Fruit fly (Drosophila melanogaster) whole organism, embryonic: ENCODE data around the gene H15.

Experiments used
- Abd-B ChIP-seq: fragments of 200-800 bp; sonication (Bioruptor generic); optimal IDR thresholded peaks from 2 replicates; lab custom pipeline; 2018; ENCODE audit warnings: missing biosample characterization, mild to moderate bottlenecking, missing genetic modification characterization, moderate library complexity
- Antp ChIP-seq: fragments of 200-800 bp; sonication (Bioruptor generic); optimal IDR thresholded peaks from 3 replicates; lab custom pipeline; 2016; ENCODE audit warnings: missing biosample characterization, missing genetic modification characterization
- Atf3 ChIP-seq: fragments of 200-800 bp; sonication (Bioruptor generic); optimal IDR thresholded peaks from 3 replicates; lab custom pipeline; 2016; ENCODE audit warnings: missing biosample characterization, missing genetic modification characterization
- Atf6 ChIP-seq: fragments of 200-800 bp; sonication (Bioruptor generic); IDR thresholded peaks from 2 replicates; pipeline ENCODE4 v1.3.6; 2022; ENCODE audit warnings: missing biosample characterization, missing genetic modification characterization
- CG11247 ChIP-seq: fragments of 200-800 bp; sonication (Bioruptor generic); IDR thresholded peaks from 2 replicates; pipeline ENCODE4 v1.3.6; 2022; ENCODE audit warnings: missing biosample characterization, missing genetic modification characterization
- CG11695 ChIP-seq: fragments of 200-800 bp; sonication (Bioruptor generic); IDR thresholded peaks from 3 replicates; pipeline ENCODE4 v1.3.6; 2022; ENCODE audit warnings: missing biosample characterization, missing genetic modification characterization
- CG11723 ChIP-seq: fragments of 200-800 bp; sonication (Bioruptor generic); optimal IDR thresholded peaks from 2 replicates; lab custom pipeline; 2017; ENCODE audit warnings: missing biosample characterization, mild to moderate bottlenecking, missing genetic modification characterization
- CG12219 ChIP-seq: fragments of 200-800 bp; sonication (Bioruptor generic); optimal IDR thresholded peaks from 3 replicates; lab custom pipeline; 2018; ENCODE audit warnings: missing biosample characterization, mild to moderate bottlenecking, missing genetic modification characterization
- CG12659 ChIP-seq: fragments of 200-800 bp; sonication (Bioruptor generic); optimal IDR thresholded peaks from 3 replicates; lab custom pipeline; 2017; ENCODE audit warnings: mild to moderate bottlenecking, missing biosample characterization, missing genetic modification reagents, missing genetic modification characterization
- CG12744 ChIP-seq: fragments of 200-800 bp; sonication (Bioruptor generic); optimal IDR thresholded peaks from 2 replicates; lab custom pipeline; 2016; ENCODE audit warnings: missing biosample characterization, missing genetic modification characterization
- CG13296 ChIP-seq: fragments of 200-800 bp; sonication (Bioruptor generic); optimal IDR thresholded peaks from 3 replicates; lab custom pipeline; 2018; ENCODE audit warnings: missing biosample characterization, mild to moderate bottlenecking, missing genetic modification characterization
- CG14860 ChIP-seq: fragments of 200-800 bp; sonication (Bioruptor generic); IDR thresholded peaks from 3 replicates; pipeline ENCODE4 v1.3.6; 2022; ENCODE audit warnings: missing biosample characterization, missing genetic modification characterization; ENCODE audit not compliant: partially characterized antibody
- CG15601 ChIP-seq: fragments of 200-800 bp; sonication (Bioruptor generic); optimal IDR thresholded peaks from 3 replicates; lab custom pipeline; 2019; ENCODE audit warnings: missing biosample characterization, mild to moderate bottlenecking, missing genetic modification characterization, moderate library complexity
- CG1602 ChIP-seq: fragments of 200-800 bp; sonication (Bioruptor generic); optimal IDR thresholded peaks from 3 replicates; lab custom pipeline; 2016; ENCODE audit warnings: missing biosample characterization, missing genetic modification characterization
- CG17186 ChIP-seq: fragments of 200-800 bp; sonication (Bioruptor generic); optimal IDR thresholded peaks from 3 replicates; lab custom pipeline; 2017; ENCODE audit warnings: missing biosample characterization, missing genetic modification reagents, missing genetic modification characterization
- CG17328 ChIP-seq: fragments of 200-800 bp; sonication (Bioruptor generic); IDR thresholded peaks from 2 replicates; pipeline ENCODE4 v1.3.6; 2022; ENCODE audit warnings: missing biosample characterization, missing genetic modification characterization
- CG1792 ChIP-seq: fragments of 200-800 bp; sonication (Bioruptor generic); optimal IDR thresholded peaks from 2 replicates; lab custom pipeline; 2016; ENCODE audit warnings: missing biosample characterization, missing genetic modification characterization
- CG1832 ChIP-seq: fragments of 200-800 bp; sonication (Bioruptor generic); optimal IDR thresholded peaks from 2 replicates; lab custom pipeline; 2017; ENCODE audit warnings: missing biosample characterization, mild to moderate bottlenecking, missing genetic modification characterization, inconsistent platforms
- CG2202 ChIP-seq: fragments of 200-800 bp; sonication (Bioruptor generic); optimal IDR thresholded peaks from 2 replicates; lab custom pipeline; 2018; ENCODE audit warnings: missing biosample characterization, mild to moderate bottlenecking, missing genetic modification characterization
- CG34422 ChIP-seq: fragments of 200-800 bp; sonication (Bioruptor generic); IDR thresholded peaks from 3 replicates; pipeline ENCODE4 v1.3.6; 2022; ENCODE audit warnings: missing biosample characterization, missing genetic modification characterization
- CG4360 ChIP-seq: fragments of 200-800 bp; sonication (Bioruptor generic); IDR thresholded peaks from 2 replicates; pipeline ENCODE4 v1.3.6; 2022; ENCODE audit warnings: missing biosample characterization, missing genetic modification characterization
- CG43689 ChIP-seq: fragments of 200-800 bp; sonication (Bioruptor generic); IDR thresholded peaks from 2 replicates; pipeline ENCODE4 v1.3.6; 2022; ENCODE audit warnings: missing biosample characterization, missing genetic modification characterization
- CG4730 ChIP-seq: fragments of 200-800 bp; sonication (Bioruptor generic); IDR thresholded peaks from 2 replicates; pipeline ENCODE4 v1.3.6; 2022; ENCODE audit warnings: missing biosample characterization, missing genetic modification characterization
- CG4854 ChIP-seq: fragments of 200-800 bp; sonication (Bioruptor generic); optimal IDR thresholded peaks from 2 replicates; lab custom pipeline; 2016; ENCODE audit warnings: missing biosample characterization, missing genetic modification characterization, inconsistent platforms
- CG6813 ChIP-seq: fragments of 200-800 bp; sonication (Bioruptor generic); optimal IDR thresholded peaks from 2 replicates; lab custom pipeline; 2017; ENCODE audit warnings: missing biosample characterization, missing genetic modification characterization, mild to moderate bottlenecking, moderate library complexity, missing genetic modification reagents
- CG7987 ChIP-seq: fragments of 200-800 bp; sonication (Bioruptor generic); optimal IDR thresholded peaks from 2 replicates; lab custom pipeline; 2018; ENCODE audit warnings: missing biosample characterization, mild to moderate bottlenecking, missing genetic modification characterization, moderate library complexity
- CG8089 ChIP-seq: fragments of 200-800 bp; sonication (Bioruptor generic); optimal IDR thresholded peaks from 3 replicates; lab custom pipeline; 2016; ENCODE audit warnings: missing biosample characterization, missing genetic modification characterization
- CG8478 ChIP-seq: fragments of >200 bp; optimal IDR thresholded peaks from 2 replicates; lab custom pipeline; 2018
- CG8765 ChIP-seq: fragments of 200-800 bp; sonication (Bioruptor generic); IDR thresholded peaks from 2 replicates; pipeline ENCODE4 v1.3.6; 2022; ENCODE audit warnings: missing biosample characterization, missing genetic modification characterization
- CG8944 ChIP-seq: fragments of 200-800 bp; sonication (Bioruptor generic); optimal IDR thresholded peaks from 3 replicates; lab custom pipeline; 2016; ENCODE audit warnings: missing biosample characterization, missing genetic modification characterization
- CkIIα-i1 ChIP-seq: fragments of 200-800 bp; sonication (Bioruptor generic); IDR thresholded peaks from 2 replicates; pipeline ENCODE4 v1.3.6; 2022; ENCODE audit warnings: missing biosample characterization, missing genetic modification characterization
- HLH4C ChIP-seq: fragments of 200-800 bp; sonication (Bioruptor generic); IDR thresholded peaks from 3 replicates; pipeline ENCODE4 v1.3.6; 2022; ENCODE audit warnings: missing biosample characterization, missing genetic modification characterization; ENCODE audit not compliant: partially characterized antibody
- Oli ChIP-seq: fragments of 200-800 bp; sonication (Bioruptor generic); optimal IDR thresholded peaks from 2 replicates; lab custom pipeline; 2018; ENCODE audit warnings: missing biosample characterization, mild to moderate bottlenecking, missing genetic modification characterization, moderate library complexity
- Sin3A ChIP-seq: fragments of >200 bp; optimal IDR thresholded peaks from 2 replicates; lab custom pipeline; 2018
- ac ChIP-seq: fragments of 200-800 bp; sonication (Bioruptor generic); optimal IDR thresholded peaks from 3 replicates; lab custom pipeline; 2017; ENCODE audit warnings: missing biosample characterization, mild to moderate bottlenecking, missing genetic modification characterization
- ash1 ChIP-seq: fragments of 200-800 bp; sonication (Bioruptor generic); optimal IDR thresholded peaks from 2 replicates; lab custom pipeline; 2018; ENCODE audit warnings: missing biosample characterization, mild to moderate bottlenecking, missing genetic modification characterization
- caup ChIP-seq: fragments of 200-800 bp; sonication (Bioruptor generic); optimal IDR thresholded peaks from 3 replicates; lab custom pipeline; 2017; ENCODE audit warnings: missing biosample characterization, mild to moderate bottlenecking, missing genetic modification characterization, moderate library complexity; ENCODE audit not compliant: severe bottlenecking
- crp ChIP-seq, 2 experiments: fragments of 200-800 bp; sonication (Bioruptor generic); optimal IDR thresholded peaks; 2 replicates in 1 of 2; 3 replicates in 1 of 2; lab custom pipeline; 2017; ENCODE audit warnings: missing biosample characterization in 2 of 2, missing genetic modification characterization in 2 of 2, mild to moderate bottlenecking in 1 of 2, moderate library complexity in 1 of 2
- fd96Cb ChIP-seq: fragments of 200-800 bp; sonication (Bioruptor generic); optimal IDR thresholded peaks from 2 replicates; lab custom pipeline; 2018; ENCODE audit warnings: missing biosample characterization, mild to moderate bottlenecking, missing genetic modification characterization, moderate library complexity
- grn ChIP-seq: fragments of 200-800 bp; sonication (Bioruptor generic); optimal IDR thresholded peaks from 3 replicates; lab custom pipeline; 2017; ENCODE audit warnings: missing biosample characterization, missing genetic modification characterization
- gsb ChIP-seq: fragments of 200-800 bp; sonication (Bioruptor generic); IDR thresholded peaks from 2 replicates; pipeline ENCODE4 v1.3.6; 2022; ENCODE audit warnings: missing biosample characterization, missing genetic modification characterization
- gsb-n ChIP-seq: fragments of 200-800 bp; sonication (Bioruptor generic); optimal IDR thresholded peaks from 3 replicates; lab custom pipeline; 2018; ENCODE audit warnings: missing biosample characterization, mild to moderate bottlenecking, missing genetic modification characterization
- insv ChIP-seq, 2 experiments: fragments of 200-800 bp; sonication (Bioruptor generic); optimal IDR thresholded peaks; 3 replicates each; lab custom pipeline; 2016 to 2018; ENCODE audit warnings: missing biosample characterization in 2 of 2, missing genetic modification characterization in 2 of 2
- knrl ChIP-seq: fragments of 200-800 bp; sonication (Bioruptor generic); IDR thresholded peaks from 3 replicates; pipeline ENCODE4 v1.3.6; 2022; ENCODE audit warnings: missing biosample characterization, missing genetic modification characterization; ENCODE audit not compliant: partially characterized antibody
- nerfin-2 ChIP-seq: fragments of 200-800 bp; sonication (Bioruptor generic); IDR thresholded peaks from 2 replicates; pipeline ENCODE4 v1.3.6; 2022; ENCODE audit warnings: missing biosample characterization, missing genetic modification characterization; ENCODE audit not compliant: partially characterized antibody
- nmo ChIP-seq: fragments of 200-800 bp; sonication (Bioruptor generic); optimal IDR thresholded peaks from 2 replicates; lab custom pipeline; 2018; ENCODE audit warnings: missing biosample characterization, mild to moderate bottlenecking, missing genetic modification characterization, moderate library complexity
- pho ChIP-seq: fragments of 200-800 bp; sonication (Bioruptor generic); optimal IDR thresholded peaks from 2 replicates; lab custom pipeline; 2016; ENCODE audit warnings: missing biosample characterization, missing genetic modification characterization
- sens-2 ChIP-seq: fragments of 200-800 bp; sonication (Bioruptor generic); IDR thresholded peaks from 2 replicates; pipeline ENCODE4 v1.3.6; 2022; ENCODE audit warnings: missing biosample characterization, missing genetic modification characterization
- ssp ChIP-seq: fragments of 200-800 bp; sonication (Bioruptor generic); IDR thresholded peaks from 2 replicates; pipeline ENCODE4 v1.3.6; 2022; ENCODE audit warnings: missing biosample characterization, missing genetic modification characterization
- sug ChIP-seq: fragments of 200-800 bp; optimal IDR thresholded peaks from 2 replicates; lab custom pipeline; 2019; ENCODE audit warnings: missing biosample characterization, mild to moderate bottlenecking, missing genetic modification characterization, moderate library complexity
- wor ChIP-seq: fragments of 200-800 bp; sonication (Bioruptor generic); IDR thresholded peaks from 2 replicates; pipeline ENCODE4 v1.3.6; 2022; ENCODE audit warnings: missing biosample characterization, missing genetic modification characterization

H15 gene

dm6 chr2L:5426843-5427540 is 22.9 kb downstream of the H15 start:
- TF ChIP-seq ssp (peak; percentile 21; the same call in 1 of the 2 replicates), Abd-B (GFP tag; lab: Kevin White, UChicago) (no peak), CG4854 (GFP tag; lab: Kevin White, UChicago) (no peak), CG34422 (no peak), wor (GFP tag; lab: Robert Waterston, UW) (peak; percentile 43; the same call in 1 of the 2 replicates), CG4730 (GFP tag; lab: Robert Waterston, UW) (no peak), Sin3A (lab: Kevin White, UChicago) (no peak), CG12744 (no peak), caup (GFP tag; lab: Kevin White, UChicago) (no peak), CG2202 (tag; lab: Kevin White, UChicago) (peak; percentile 30), sug (no peak), CG14860 (GFP tag; lab: Robert Waterston, UW) (no peak), HLH4C (GFP tag; lab: Robert Waterston, UW) (no peak), CG11723 (GFP tag; lab: Kevin White, UChicago) (no peak), gsb (GFP tag; lab: Robert Waterston, UW) (no peak), CG4360 (no peak), CG8089 (no peak), CG8478 (no peak), insv (GFP tag; optimal IDR thresholded peaks at IDR 0.05; lab: Kevin White, UChicago) (no peak), ash1 (GFP tag; lab: Kevin White, UChicago) (no peak), Oli (peak; percentile 41), CG12219 (no peak), CG43689 (GFP tag; lab: Robert Waterston, UW) (no peak), CG15601 (tag; lab: Kevin White, UChicago) (peak; percentile 43), CG1792 (GFP tag; lab: Kevin White, UChicago) (no peak), CG1832 (no peak), CkIIα-i1 (GFP tag; lab: Robert Waterston, UW) (no peak), sens-2 (no peak), grn (GFP tag; lab: Kevin White, UChicago) (no peak), CG6813 (no peak), nerfin-2 (GFP tag; lab: Robert Waterston, UW) (no peak), Atf6 (GFP tag; lab: Robert Waterston, UW) (no peak), nmo (GFP tag; lab: Kevin White, UChicago) (peak; percentile 54), CG11247 (GFP tag; lab: Robert Waterston, UW) (no peak), pho (GFP tag; lab: Kevin White, UChicago) (no peak), CG8765 (GFP tag; lab: Robert Waterston, UW) (no peak), CG17328 (GFP tag; lab: Robert Waterston, UW) (peak; percentile 55), Antp (GFP tag; lab: Kevin White, UChicago) (no peak), gsb-n (tag; lab: Kevin White, UChicago) (peak; percentile 47), CG13296 (no peak), crp (GFP tag; optimal IDR thresholded peaks at IDR 0.05; lab: Kevin White, UChicago) (no peak), knrl (GFP tag; lab: Robert Waterston, UW) (no peak), CG12659 (GFP tag; lab: Kevin White, UChicago) (no peak), fd96Cb (peak; percentile 43), CG8944 (GFP tag; lab: Kevin White, UChicago) (no peak), CG1602 (GFP tag; lab: Kevin White, UChicago) (peak; percentile 0), CG11695 (GFP tag; lab: Robert Waterston, UW) (no peak), CG7987 (GFP tag; lab: Kevin White, UChicago) (no peak), Atf3 (GFP tag; lab: Kevin White, UChicago) (no peak), ac (no peak), CG17186 (GFP tag; lab: Kevin White, UChicago) (no peak)
